Fruit fly (Drosophila melanogaster) whole organism, pupa: ENCODE data around the gene Polr3A.

Source experiments
- CG34367 ChIP-seq: fragments of 200-800 bp; sonication (Bioruptor generic); optimal IDR thresholded peaks from 2 replicates; lab custom pipeline; 2018; ENCODE audit warnings: missing biosample characterization, mild to moderate bottlenecking, missing genetic modification characterization
- CG4496 ChIP-seq: fragments of 200-800 bp; sonication (Bioruptor generic); IDR thresholded peaks from 3 replicates; pipeline ENCODE4 v1.3.6; 2022; ENCODE audit warnings: missing biosample characterization, missing genetic modification characterization
- EcR ChIP-seq: fragments of 200-800 bp; sonication (Bioruptor generic); optimal IDR thresholded peaks from 3 replicates; lab custom pipeline; 2019; ENCODE audit warnings: missing biosample characterization, missing genetic modification characterization, mild to moderate bottlenecking, moderate library complexity, missing genetic modification reagents
- Snoo ChIP-seq: fragments of 200-800 bp; sonication (Bioruptor generic); optimal IDR thresholded peaks from 3 replicates; lab custom pipeline; 2017; ENCODE audit warnings: missing biosample characterization, mild to moderate bottlenecking, missing genetic modification characterization, inconsistent platforms
- rn ChIP-seq: fragments of 200-800 bp; sonication (Bioruptor generic); IDR thresholded peaks from 2 replicates; pipeline ENCODE4 v1.3.6; 2022; ENCODE audit warnings: missing biosample characterization, missing genetic modification characterization

DNA sequence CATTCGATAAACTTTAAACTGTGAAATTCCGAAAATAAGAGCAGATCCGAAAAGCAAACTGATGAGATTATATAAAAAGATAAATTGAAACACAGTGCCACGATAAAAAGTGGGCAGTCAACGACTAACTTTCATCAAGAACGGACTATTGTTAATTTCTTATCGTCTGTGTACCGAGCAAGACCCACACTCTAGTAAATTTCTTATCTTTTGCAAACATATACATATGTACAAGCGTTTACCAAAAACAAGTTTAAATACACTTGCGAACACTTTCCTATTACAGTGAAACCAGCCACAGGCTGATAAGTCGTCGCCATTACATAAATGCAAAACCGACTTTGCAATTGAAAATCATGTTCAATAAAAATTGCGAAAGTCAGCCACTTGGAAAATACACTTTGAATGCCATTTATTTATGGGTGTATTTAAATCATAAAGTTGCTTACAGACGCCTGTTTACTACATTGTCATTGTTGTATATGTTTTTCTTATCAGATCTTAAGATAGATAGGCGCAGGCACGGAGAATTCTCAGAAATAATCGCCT lies 4.0 kb upstream of the Polr3A start:
- TF ChIP-seq Snoo (tag; lab: Kevin White, UChicago) (no peak), CG34367 (tag; lab: Kevin White, UChicago) (no peak), EcR (GFP tag; lab: Kevin White, UChicago) (no peak), CG4496 (GFP tag; lab: Robert Waterston, UW) (no peak), rn (GFP tag; lab: Robert Waterston, UW) (no peak)
